Fruit fly (Drosophila melanogaster): ENCODE measurements around the gene Agpat1.

Gene Agpat1

DNA sequence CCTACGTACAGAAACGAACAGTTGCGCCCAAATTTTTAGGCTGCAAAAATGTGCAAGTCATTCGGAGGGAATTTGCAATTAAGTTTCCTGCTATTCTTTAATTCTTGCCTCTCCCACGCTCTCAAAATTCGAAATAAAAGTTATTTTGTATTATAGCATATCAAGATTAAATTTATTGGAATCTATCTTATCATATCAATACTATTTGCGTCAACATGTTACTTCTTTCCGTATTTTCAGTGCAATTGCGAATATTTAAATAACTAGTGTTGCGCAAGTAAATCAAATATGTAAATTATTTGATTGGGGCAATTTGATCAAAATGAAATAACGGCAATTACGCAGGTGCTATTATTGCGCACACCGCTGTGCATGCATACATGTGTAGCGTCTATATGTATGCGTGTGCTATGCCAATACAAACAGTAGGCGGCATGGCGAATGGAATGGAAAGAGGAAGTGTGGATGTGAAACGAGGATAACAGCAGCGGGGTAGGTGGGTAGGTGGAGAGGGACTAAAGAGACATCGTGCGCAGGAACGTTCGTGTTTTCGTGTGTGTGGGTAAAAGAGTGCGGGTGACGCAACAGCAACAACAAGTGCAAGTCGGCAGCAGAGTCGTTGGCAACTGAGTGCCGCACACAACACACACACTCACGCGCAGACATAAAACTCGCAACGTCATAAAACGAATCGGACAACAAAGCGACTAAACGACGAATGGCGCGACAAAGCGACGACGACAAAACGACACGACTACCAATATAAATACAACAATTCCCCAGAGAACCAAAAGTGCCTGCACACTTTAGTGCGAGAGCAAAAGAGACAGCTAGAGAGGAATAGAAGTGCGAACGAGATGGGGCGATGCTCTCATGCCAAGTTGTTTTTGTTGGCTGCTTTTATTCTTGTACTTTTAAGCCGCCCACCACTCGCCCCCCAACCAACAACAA lies 29.3 kb upstream of the Agpat1 start (continued):
- TF ChIP-seq Gug (GFP tag; IDR thresholded peaks at IDR 0.05): peak; percentile 51
- peak; percentile 62 for TF ChIP-seq CG15336 (GFP tag; IDR thresholded peaks at IDR 0.05)
- peak; percentile 96 for TF ChIP-seq CG10631 (GFP tag; optimal IDR thresholded peaks at IDR 0.05)
- TF ChIP-seq eg (GFP tag; IDR thresholded peaks at IDR 0.05): peak; percentile 59
- TF ChIP-seq vri (GFP tag; optimal IDR thresholded peaks at IDR 0.05): peak; percentile 98
- peak; percentile 89 for TF ChIP-seq net (GFP tag; optimal IDR thresholded peaks at IDR 0.05)
- peak; percentile 82 to 95 for TF ChIP-seq ss (GFP tag; optimal IDR thresholded peaks at IDR 0.05)
- peak; percentile 96 for TF ChIP-seq cyc (GFP tag; optimal IDR thresholded peaks at IDR 0.05)
- peak; percentile 93 for TF ChIP-seq achi (GFP tag; optimal IDR thresholded peaks at IDR 0.05)
- peak; percentile 96 for TF ChIP-seq Hr39 (GFP tag; optimal IDR thresholded peaks at IDR 0.05)
- TF ChIP-seq CG11762 (GFP tag; optimal IDR thresholded peaks at IDR 0.05; ENCODE audit: insufficient read depth): peak; percentile 95
- TF ChIP-seq Lpt (GFP tag; optimal IDR thresholded peaks at IDR 0.05): peak; percentile 58
- TF ChIP-seq fd59A (GFP tag; optimal IDR thresholded peaks at IDR 0.05): peak; percentile 98
- TF ChIP-seq Ets21C (GFP tag; optimal IDR thresholded peaks at IDR 0.05): peak; percentile 94
- TF ChIP-seq CG11902 (GFP tag; optimal IDR thresholded peaks at IDR 0.05): peak; percentile 95
- TF ChIP-seq Sox15 (GFP tag; optimal IDR thresholded peaks at IDR 0.05): peak; percentile 97
- peak; percentile 86 for TF ChIP-seq CG16779 (tag; optimal IDR thresholded peaks at IDR 0.05)
- peak; percentile 85 for TF ChIP-seq CG7368 (GFP tag; optimal IDR thresholded peaks at IDR 0.05)

DNA sequence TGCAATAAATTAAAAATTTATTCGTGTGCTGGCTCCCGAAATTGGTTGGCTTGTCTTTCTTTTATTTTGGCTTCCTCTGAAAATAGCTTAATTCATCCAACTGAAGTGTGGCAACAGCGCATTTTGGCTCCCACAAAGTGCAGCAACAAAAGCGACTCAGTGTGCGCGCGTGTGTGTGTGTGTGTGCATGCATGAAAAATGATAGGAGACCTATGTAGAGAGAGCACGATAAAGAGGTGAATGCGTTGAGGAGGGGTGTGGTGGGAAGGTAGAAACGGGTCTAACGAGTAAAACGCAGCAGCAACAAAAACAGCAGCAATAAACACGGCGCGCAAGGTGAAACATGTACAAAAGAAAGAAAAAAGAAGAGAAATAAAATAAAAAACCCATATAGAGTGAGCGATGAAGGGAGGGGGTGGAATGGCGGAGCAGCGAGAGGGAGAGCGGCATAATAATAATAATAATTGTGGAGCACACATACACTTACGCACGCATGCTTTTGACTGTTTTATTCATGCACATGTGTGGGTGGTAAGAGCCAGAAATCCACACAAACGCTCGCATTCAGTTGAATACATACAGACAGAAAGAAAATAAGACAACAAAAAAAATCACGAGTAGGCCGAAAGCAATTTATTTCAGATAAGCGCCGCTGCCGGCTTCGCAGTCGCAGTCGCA lies 27.9 kb upstream of the Agpat1 start:
- peak; percentile 86 for TF ChIP-seq svp (GFP tag)
- peak; percentile 12 for TF ChIP-seq esn (GFP tag; optimal IDR thresholded peaks at IDR 0.05)
- peak; percentile 80 for TF ChIP-seq dac (GFP tag; optimal IDR thresholded peaks at IDR 0.05)
- peak; percentile 15 for TF ChIP-seq cyc (GFP tag; optimal IDR thresholded peaks at IDR 0.05)
- TF ChIP-seq ss (GFP tag; optimal IDR thresholded peaks at IDR 0.05): peak; percentile 98
- TF ChIP-seq Sox102F (GFP tag; optimal IDR thresholded peaks at IDR 0.05): peak; percentile 58
- no peak for TF ChIP-seq Ets21C (GFP tag; optimal IDR thresholded peaks at IDR 0.05)
- no peak for TF ChIP-seq CG31627 (GFP tag; optimal IDR thresholded peaks at IDR 0.05)
- TF ChIP-seq Eip93F (GFP tag; optimal IDR thresholded peaks at IDR 0.05): peak; percentile 67
- TF ChIP-seq CG8119 (GFP tag; IDR thresholded peaks at IDR 0.05): peak; percentile 94
- peak; percentile 70 for TF ChIP-seq CG10669 (GFP tag; optimal IDR thresholded peaks at IDR 0.05)
- TF ChIP-seq OdsH (GFP tag; optimal IDR thresholded peaks at IDR 0.05): peak; percentile 62
- peak; percentile 58 for TF ChIP-seq CG6792 (GFP tag; optimal IDR thresholded peaks at IDR 0.05)
- no peak for TF ChIP-seq Sox15 (GFP tag; optimal IDR thresholded peaks at IDR 0.05)
- TF ChIP-seq dsx (GFP tag; optimal IDR thresholded peaks at IDR 0.05; ENCODE audit: poor library complexity, severe bottlenecking): peak; percentile 84
- peak; percentile 93 for TF ChIP-seq CG6276 (GFP tag; optimal IDR thresholded peaks at IDR 0.05)
- peak; percentile 62 for TF ChIP-seq CG3919 (GFP tag; optimal IDR thresholded peaks at IDR 0.05)
- no peak for TF ChIP-seq Hr38 (GFP tag; optimal IDR thresholded peaks at IDR 0.05)
- TF ChIP-seq Hr4 (GFP tag; optimal IDR thresholded peaks at IDR 0.05): peak; percentile 58
- peak; percentile 72 for TF ChIP-seq CG11762 (GFP tag; optimal IDR thresholded peaks at IDR 0.05; ENCODE audit: insufficient read depth)
- peak; percentile 11 for TF ChIP-seq Smox (GFP tag; optimal IDR thresholded peaks at IDR 0.05)
- peak; percentile 95 for TF ChIP-seq CG6163 (GFP tag; IDR thresholded peaks at IDR 0.05)
- peak; percentile 76 for TF ChIP-seq Gug (GFP tag; IDR thresholded peaks at IDR 0.05)
- peak; percentile 62 for TF ChIP-seq CG34406 (GFP tag; optimal IDR thresholded peaks at IDR 0.05)
- TF ChIP-seq Eip75B (GFP tag; optimal IDR thresholded peaks at IDR 0.05): peak; percentile 78
- no peak for TF ChIP-seq acj6 (GFP tag; optimal IDR thresholded peaks at IDR 0.05)
- peak; percentile 96 for TF ChIP-seq CG9139 (GFP tag; optimal IDR thresholded peaks at IDR 0.05)
- TF ChIP-seq Eip78C (GFP tag): peak; percentile 79
- peak; percentile 95 for TF ChIP-seq CG6808 (GFP tag; optimal IDR thresholded peaks at IDR 0.05)
- no peak for TF ChIP-seq CG4318 (GFP tag; optimal IDR thresholded peaks at IDR 0.05)
- peak; percentile 43 for TF ChIP-seq topi (GFP tag; optimal IDR thresholded peaks at IDR 0.05)
- peak; percentile 81 for TF ChIP-seq CG32006 (GFP tag; optimal IDR thresholded peaks at IDR 0.05)
- TF ChIP-seq CG7368 (GFP tag; optimal IDR thresholded peaks at IDR 0.05): peak; percentile 8
- TF ChIP-seq CG15336 (GFP tag; IDR thresholded peaks at IDR 0.05): peak; percentile 89
- TF ChIP-seq salr (GFP tag; optimal IDR thresholded peaks at IDR 0.05): peak; percentile 74 to 88
- TF ChIP-seq achi (GFP tag; optimal IDR thresholded peaks at IDR 0.05): peak; percentile 77
- peak; percentile 89 for TF ChIP-seq vri (GFP tag; optimal IDR thresholded peaks at IDR 0.05)
- peak; percentile 97 for TF ChIP-seq Lpt (GFP tag; optimal IDR thresholded peaks at IDR 0.05)
